Worm (Caenorhabditis elegans) whole organism, L3 larva: ENCODE results near the gene srsx-36.
"Not testable (repeated sequence)": the region's sequence is repeated elsewhere in the genome, so short reads cannot be mapped to it uniquely, and the experiment has no call there.

Experiments
- R02D3.7 ChIP-seq: fragments of 150-350 bp; optimal IDR thresholded peaks from 2 replicates; lab custom pipeline; 2014; ENCODE audit warnings: missing biosample characterization, missing genetic modification characterization
- ZK546.5 ChIP-seq: sonication (generic microtip); optimal IDR thresholded peaks from 2 replicates; lab custom pipeline; 2017; ENCODE audit warnings: missing biosample characterization, missing genetic modification characterization
- ceh-16 ChIP-seq: sonication (generic microtip); optimal IDR thresholded peaks from 2 replicates; lab custom pipeline; 2017; ENCODE audit warnings: missing biosample characterization, missing genetic modification characterization
- ceh-28 ChIP-seq: fragments of 150-350 bp; optimal IDR thresholded peaks from 2 replicates; lab custom pipeline; 2014; ENCODE audit warnings: missing biosample characterization, missing genetic modification reagents, missing genetic modification characterization
- ceh-82 ChIP-seq: fragments of 150-350 bp; optimal IDR thresholded peaks from 2 replicates; lab custom pipeline; 2014; ENCODE audit warnings: missing biosample characterization, missing genetic modification characterization
- ceh-9 ChIP-seq: sonication (generic microtip); optimal IDR thresholded peaks from 2 replicates; lab custom pipeline; 2018; ENCODE audit warnings: missing biosample characterization, missing genetic modification characterization
- egl-5 ChIP-seq: fragments of 150-350 bp; optimal IDR thresholded peaks from 2 replicates; lab custom pipeline; 2017; ENCODE audit warnings: missing biosample characterization, missing genetic modification reagents, missing genetic modification characterization, inconsistent platforms
- elt-1 ChIP-seq: fragments of 150-350 bp; optimal IDR thresholded peaks from 2 replicates; lab custom pipeline; 2014; ENCODE audit warnings: missing biosample characterization, missing genetic modification characterization
- elt-2 ChIP-seq: sonication (generic microtip); optimal IDR thresholded peaks from 2 replicates; lab custom pipeline; 2016; ENCODE audit warnings: missing genetic modification reagents, mild to moderate bottlenecking, missing genetic modification characterization, missing compliant biosample characterization
- elt-3 ChIP-seq, 3 experiments: fragments of 150-350 bp in 1 of 3; sonication (generic microtip) in 2 of 3; optimal IDR thresholded peaks; 2 replicates in 2 of 3; 4 replicates in 1 of 3; lab custom pipeline; 2014 to 2017; ENCODE audit warnings: missing biosample characterization in 3 of 3, missing genetic modification characterization in 3 of 3
- eor-1 ChIP-seq, 2 experiments: fragments of 150-350 bp; optimal IDR thresholded peaks; 2 replicates each; lab custom pipeline; 2014 to 2018; ENCODE audit warnings: missing biosample characterization in 2 of 2, missing genetic modification characterization in 2 of 2
- fkh-10 ChIP-seq: sonication (generic microtip); optimal IDR thresholded peaks from 2 replicates; lab custom pipeline; 2017; ENCODE audit warnings: missing biosample characterization, missing genetic modification reagents, missing genetic modification characterization
- fkh-2 ChIP-seq: fragments of 150-350 bp; optimal IDR thresholded peaks from 2 replicates; lab custom pipeline; 2014; ENCODE audit warnings: missing biosample characterization, missing genetic modification reagents, missing genetic modification characterization
- fos-1 ChIP-seq: fragments of 150-350 bp; optimal IDR thresholded peaks from 2 replicates; lab custom pipeline; 2014; ENCODE audit warnings: missing biosample characterization, missing genetic modification characterization
- jun-1 ChIP-seq: fragments of 150-350 bp; optimal IDR thresholded peaks from 2 replicates; lab custom pipeline; 2014; ENCODE audit warnings: missing biosample characterization, missing genetic modification reagents, missing genetic modification characterization
- lin-15B ChIP-seq: fragments of 150-350 bp; optimal IDR thresholded peaks from 2 replicates; lab custom pipeline; 2014; ENCODE audit warnings: missing biosample characterization, missing genetic modification characterization
- lin-39 ChIP-seq: fragments of 150-350 bp; optimal IDR thresholded peaks from 2 replicates; lab custom pipeline; 2018; ENCODE audit warnings: missing biosample characterization, missing genetic modification reagents, missing genetic modification characterization
- lsy-12 ChIP-seq: sonication (generic microtip); optimal IDR thresholded peaks from 2 replicates; lab custom pipeline; 2016; ENCODE audit warnings: mild to moderate bottlenecking, missing genetic modification characterization, missing compliant biosample characterization
- nfya-1 ChIP-seq: sonication (generic microtip); optimal IDR thresholded peaks from 2 replicates; lab custom pipeline; 2017; ENCODE audit warnings: missing genetic modification characterization, mild to moderate bottlenecking, missing compliant biosample characterization, antibody characterized with exemption, moderate library complexity; ENCODE audit not compliant: insufficient read depth
- nhr-11 ChIP-seq: fragments of 150-350 bp; optimal IDR thresholded peaks from 2 replicates; lab custom pipeline; 2014; ENCODE audit warnings: missing biosample characterization, missing genetic modification characterization
- nhr-12 ChIP-seq: fragments of 150-350 bp; optimal IDR thresholded peaks from 2 replicates; lab custom pipeline; 2014; ENCODE audit warnings: missing biosample characterization, missing genetic modification characterization
- nhr-23 ChIP-seq: fragments of 150-350 bp; optimal IDR thresholded peaks from 2 replicates; lab custom pipeline; 2014; ENCODE audit warnings: missing biosample characterization, missing genetic modification reagents, missing genetic modification characterization
- nhr-237 ChIP-seq: fragments of 150-350 bp; optimal IDR thresholded peaks from 2 replicates; lab custom pipeline; 2014; ENCODE audit warnings: missing biosample characterization, missing genetic modification characterization
- nhr-25 ChIP-seq: sonication (generic microtip); optimal IDR thresholded peaks from 2 replicates; lab custom pipeline; 2017; ENCODE audit warnings: missing biosample characterization, missing genetic modification characterization
- nhr-28 ChIP-seq: fragments of 150-350 bp; optimal IDR thresholded peaks from 2 replicates; lab custom pipeline; 2014; ENCODE audit warnings: missing biosample characterization, missing genetic modification characterization
- nhr-43 ChIP-seq: sonication (generic microtip); optimal IDR thresholded peaks from 2 replicates; lab custom pipeline; 2016; ENCODE audit warnings: mild to moderate bottlenecking, missing genetic modification characterization, missing compliant biosample characterization; ENCODE audit not compliant: poor library complexity, severe bottlenecking
- pha-4 ChIP-seq: fragments of 150-350 bp; optimal IDR thresholded peaks from 2 replicates; lab custom pipeline; 2014; ENCODE audit warnings: missing biosample characterization, missing genetic modification reagents, missing genetic modification characterization
- pqm-1 ChIP-seq: fragments of 150-350 bp; optimal IDR thresholded peaks from 2 replicates; lab custom pipeline; 2017; ENCODE audit warnings: missing biosample characterization, missing genetic modification characterization, inconsistent platforms
- skn-1 ChIP-seq: fragments of 150-350 bp; optimal IDR thresholded peaks from 2 replicates; lab custom pipeline; 2014; ENCODE audit warnings: missing biosample characterization, missing genetic modification characterization
- snpc-4 ChIP-seq: fragments of 150-350 bp; optimal IDR thresholded peaks from 2 replicates; lab custom pipeline; 2014; ENCODE audit warnings: missing biosample characterization, missing genetic modification characterization
- unc-62 ChIP-seq: fragments of 150-350 bp; sonication (generic microtip); optimal IDR thresholded peaks from 4 replicates; lab custom pipeline; 2014; ENCODE audit warnings: missing biosample characterization, missing genetic modification reagents, missing genetic modification characterization
- zag-1 ChIP-seq: fragments of 150-350 bp; optimal IDR thresholded peaks from 2 replicates; lab custom pipeline; 2014; ENCODE audit warnings: missing biosample characterization, missing genetic modification characterization
- ztf-11 ChIP-seq: fragments of 150-350 bp; optimal IDR thresholded peaks from 2 replicates; lab custom pipeline; 2014; ENCODE audit warnings: missing biosample characterization, missing genetic modification characterization

The srsx-36 gene

ce11 chrV:15819983-15820382, 10.5 kb upstream of the srsx-36 start, which contains the start of gene srbc-48:
srbc-48 (plus strand) TSS chrV:15820283.
- TF ChIP-seq nhr-25 (tag; lab: Kevin White, UChicago): no peak
- TF ChIP-seq jun-1: no peak
- TF ChIP-seq ceh-28 (tag; lab: Kevin White, UChicago): no peak
- TF ChIP-seq nhr-11: no peak
- no peak for TF ChIP-seq pha-4 (tag; lab: Kevin White, UChicago)
- TF ChIP-seq ZK546.5 (tag; lab: Kevin White, UChicago): no peak
- TF ChIP-seq nhr-237 (tag; lab: Kevin White, UChicago): no peak
- TF ChIP-seq pqm-1: no peak
- TF ChIP-seq lsy-12 (tag; lab: Kevin White, UChicago): no peak
- no peak for TF ChIP-seq ztf-11 (tag; lab: Kevin White, UChicago)
- TF ChIP-seq ceh-82 (tag; lab: Kevin White, UChicago): no peak
- no peak for TF ChIP-seq elt-2 (tag; lab: Kevin White, UChicago)
- TF ChIP-seq, all 47 proteins: peak for 0

- TF ChIP-seq nhr-25 (tag; lab: Kevin White, UChicago): no peak
- no peak for TF ChIP-seq unc-62
- TF ChIP-seq jun-1: no peak
- no peak for TF ChIP-seq fkh-10
- TF ChIP-seq R02D3.7: no peak
- no peak for TF ChIP-seq pha-4 (tag; lab: Kevin White, UChicago)
- TF ChIP-seq nfya-1 (tag; lab: Kevin White, UChicago): no peak
- TF ChIP-seq snpc-4 (tag; lab: Kevin White, UChicago): no peak
- no peak for TF ChIP-seq eor-1 (tag; optimal IDR thresholded peaks at IDR 0.05; lab: Kevin White, UChicago)
- no peak for TF ChIP-seq ceh-9
- TF ChIP-seq egl-5 (tag; lab: Kevin White, UChicago): no peak
- TF ChIP-seq zag-1: no peak
- TF ChIP-seq lsy-12 (tag; lab: Kevin White, UChicago): no peak
- TF ChIP-seq ceh-16 (tag; lab: Kevin White, UChicago): no peak
- no peak for TF ChIP-seq elt-3 (tag; optimal IDR thresholded peaks at IDR 0.05; lab: Kevin White, UChicago)
These were observed 8.3 kb upstream of the srsx-36 start, which contains the start of gene abf-3 for ce11 chrV:15817746-15818145. abf-3 (minus strand) TSS chrV:15817846.

- no peak for TF ChIP-seq skn-1
- TF ChIP-seq R02D3.7: no peak
- TF ChIP-seq nhr-23 (tag; lab: Kevin White, UChicago): no peak
- no peak for TF ChIP-seq lsy-12 (tag; lab: Kevin White, UChicago)
- no peak for TF ChIP-seq fos-1
- no peak for TF ChIP-seq nhr-28 (tag; lab: Kevin White, UChicago)
- TF ChIP-seq pqm-1: no peak
- TF ChIP-seq elt-1 (tag; lab: Kevin White, UChicago): no peak
- TF ChIP-seq fkh-2 (tag; lab: Kevin White, UChicago): no peak
- no peak for TF ChIP-seq nhr-43 (tag; lab: Kevin White, UChicago)
- no peak for TF ChIP-seq ceh-16 (tag; lab: Kevin White, UChicago)
These were observed 6.6 kb upstream of the srsx-36 start, which contains the start of the genes fbxa-69 and F54B8.4 for ce11 chrV:15815962-15816432. fbxa-69 (minus strand) TSS chrV:15815971. F54B8.4 (plus strand) TSS chrV:15816382.

ce11 chrV:15811982-15812381, 2.5 kb upstream of the srsx-36 start, which contains the start of gene nhr-282:
nhr-282 (plus strand) TSS chrV:15812282.
- TF ChIP-seq nhr-12, pha-4, snpc-4 (tag; lab: Kevin White, UChicago): not testable (repeated sequence)

ce11 chrV:15810446-15810845, 1.0 kb upstream of the srsx-36 start, which contains the start of gene F54B8.1:
F54B8.1 (plus strand) TSS chrV:15810746.
- TF ChIP-seq unc-62 (no peak), nfya-1 (tag; lab: Kevin White, UChicago) (no peak), nhr-43 (tag; lab: Kevin White, UChicago) (no peak), nhr-11 (no peak), lin-39 (tag; lab: Kevin White, UChicago) (no peak), nhr-12 (tag; lab: Kevin White, UChicago) (no peak), lin-15B (tag; lab: Kevin White, UChicago) (no peak), elt-2 (tag; lab: Kevin White, UChicago) (no peak)
